Worm (Caenorhabditis elegans): ENCODE data around the gene ndab-2.

The ndab-2 gene

ce11 chrIII:7152569-7152968, 28.0 kb upstream of the ndab-2 start:
- TF ChIP-seq nhr-84 (tag; optimal IDR thresholded peaks at IDR 0.05) (no peak), jun-1 (tag; optimal IDR thresholded peaks at IDR 0.05) (no peak), elt-3 (tag; optimal IDR thresholded peaks at IDR 0.05) (no peak), skn-1 (tag; optimal IDR thresholded peaks at IDR 0.05) (no peak), grh-1 (GFP tag; IDR thresholded peaks at IDR 0.05) (peak; percentile 74), ceh-82 (tag; optimal IDR thresholded peaks at IDR 0.05) (no peak), lin-14 (GFP tag; optimal IDR thresholded peaks at IDR 0.05) (peak; percentile 51), sup-37 (GFP tag; optimal IDR thresholded peaks at IDR 0.05) (no peak), C34B4.2 (tag; optimal IDR thresholded peaks at IDR 0.05) (no peak), hlh-17 (GFP tag; optimal IDR thresholded peaks at IDR 0.05; ENCODE audit: borderline replicate concordance) (no peak), irx-1 (tag; optimal IDR thresholded peaks at IDR 0.05) (no peak), dsc-1 (tag; optimal IDR thresholded peaks at IDR 0.05) (no peak), ztf-4 (tag; optimal IDR thresholded peaks at IDR 0.05) (no peak), unc-98 (GFP tag; IDR thresholded peaks at IDR 0.05) (no peak), nhr-20 (tag; optimal IDR thresholded peaks at IDR 0.05) (peak; percentile 17), efl-3 (GFP tag; optimal IDR thresholded peaks at IDR 0.05) (no peak), lsy-2 (tag; optimal IDR thresholded peaks at IDR 0.05) (peak in 1 of 2 experiments; percentile 17), sox-4 (tag; optimal IDR thresholded peaks at IDR 0.05) (no peak), unc-86 (tag; optimal IDR thresholded peaks at IDR 0.05) (no peak), snu-23 (GFP tag; optimal IDR thresholded peaks at IDR 0.05) (peak; percentile 13), nhr-71 (tag; optimal IDR thresholded peaks at IDR 0.05) (peak; percentile 23), nhr-19 (GFP tag; conservative IDR thresholded peaks at IDR 0.05) (peak; percentile 26; the same call in 1 of the 2 replicates), zag-1 (tag; optimal IDR thresholded peaks at IDR 0.05) (no peak), lin-15B (tag; optimal IDR thresholded peaks at IDR 0.05) (no peak), unc-30 (tag; optimal IDR thresholded peaks at IDR 0.05) (no peak)

- TF ChIP-seq ceh-8 (GFP tag; optimal IDR thresholded peaks at IDR 0.05) (peak; percentile 67), unc-130 (tag; optimal IDR thresholded peaks at IDR 0.05) (no peak), pag-3 (tag; optimal IDR thresholded peaks at IDR 0.05; ENCODE audit: borderline replicate concordance, insufficient read depth) (peak; percentile 16), lin-35 (GFP tag; optimal IDR thresholded peaks at IDR 0.05) (peak; percentile 71 to 80), vab-15 (tag; optimal IDR thresholded peaks at IDR 0.05) (no peak), unc-86 (tag; optimal IDR thresholded peaks at IDR 0.05) (peak; percentile 72), ceh-63 (GFP tag; optimal IDR thresholded peaks at IDR 0.05) (no peak), dsc-1 (tag; optimal IDR thresholded peaks at IDR 0.05) (peak; percentile 33), aly-2 (tag; optimal IDR thresholded peaks at IDR 0.05) (peak; percentile 66), nhr-237 (tag; optimal IDR thresholded peaks at IDR 0.05) (peak; percentile 77), swsn-7 (tag; optimal IDR thresholded peaks at IDR 0.05) (peak; percentile 89), fkh-8 (tag; optimal IDR thresholded peaks at IDR 0.05) (peak; percentile 46), ets-5 (GFP tag; IDR thresholded peaks at IDR 0.05) (no peak), Y116A8C.19 (tag; optimal IDR thresholded peaks at IDR 0.05; ENCODE audit: borderline replicate concordance) (no peak), pax-3 (tag; optimal IDR thresholded peaks at IDR 0.05) (no peak), egl-27 (tag; optimal IDR thresholded peaks at IDR 0.05) (peak; percentile 93 to 98), lin-14 (GFP tag; optimal IDR thresholded peaks at IDR 0.05) (peak; percentile 97), hlh-4 (tag; optimal IDR thresholded peaks at IDR 0.05) (no peak), unc-30 (tag; optimal IDR thresholded peaks at IDR 0.05) (no peak), tbx-2 (tag; optimal IDR thresholded peaks at IDR 0.05) (peak; percentile 84), ces-1 (GFP tag; optimal IDR thresholded peaks at IDR 0.05) (no peak), skn-1 (tag; optimal IDR thresholded peaks at IDR 0.05) (peak; percentile 56), mdl-1 (tag; optimal IDR thresholded peaks at IDR 0.05) (peak in 1 of 2 experiments; percentile 79), lsy-2 (tag; optimal IDR thresholded peaks at IDR 0.05) (peak; percentile 88 to 90), efl-3 (GFP tag; optimal IDR thresholded peaks at IDR 0.05) (no peak), nhr-11 (tag; optimal IDR thresholded peaks at IDR 0.05) (peak; percentile 74), sup-37 (GFP tag; optimal IDR thresholded peaks at IDR 0.05) (no peak), nhr-85 (tag) (peak; percentile 96), efl-1 (optimal IDR thresholded peaks at IDR 0.05) (peak; percentile 83 to 91), efl-1 (GFP tag; optimal IDR thresholded peaks at IDR 0.05 in 1 of 2) (peak; percentile 61 to 94), nhr-77 (tag; optimal IDR thresholded peaks at IDR 0.05) (peak; percentile 71), rnt-1 (tag; optimal IDR thresholded peaks at IDR 0.05) (peak; percentile 80), mab-9 (GFP tag; IDR thresholded peaks at IDR 0.05) (no peak), nhr-76 (tag; optimal IDR thresholded peaks at IDR 0.05) (no peak)
Measured at ce11 chrIII:7153747-7154238, 26.8 kb upstream of the ndab-2 start, which contains the start of gene ogt-1. TSS of gene ogt-1 (minus strand) at chrIII:7153797.

All from whole organism, L1 larva.